Fruit fly (Drosophila melanogaster) whole organism, adult: Measurements from ENCODE around the gene Tailor.

Experiments used
- CG11617 ChIP-seq: fragments of 200-800 bp; sonication (Bioruptor generic); optimal IDR thresholded peaks from 2 replicates; lab custom pipeline; 2017; ENCODE audit warnings: mild to moderate bottlenecking, missing biosample characterization, missing genetic modification reagents, missing genetic modification characterization
- CG12768 ChIP-seq: fragments of 200-800 bp; sonication (Bioruptor generic); optimal IDR thresholded peaks from 2 replicates; lab custom pipeline; 2017; ENCODE audit warnings: missing biosample characterization, missing genetic modification characterization, mild to moderate bottlenecking, moderate library complexity, missing genetic modification reagents
- CG14711 ChIP-seq: fragments of 200-800 bp; sonication (Bioruptor generic); optimal IDR thresholded peaks from 2 replicates; lab custom pipeline; 2018; ENCODE audit warnings: missing biosample characterization, mild to moderate bottlenecking, missing genetic modification characterization, moderate library complexity
- CG1620 ChIP-seq: fragments of 200-800 bp; sonication (Bioruptor generic); optimal IDR thresholded peaks from 2 replicates; lab custom pipeline; 2016; ENCODE audit warnings: missing biosample characterization, missing genetic modification characterization
- CG7101 ChIP-seq: fragments of 200-800 bp; sonication (Bioruptor generic); optimal IDR thresholded peaks from 2 replicates; lab custom pipeline; 2018; ENCODE audit warnings: missing biosample characterization, mild to moderate bottlenecking, missing genetic modification characterization, moderate library complexity
- Clk ChIP-seq: fragments of 200-800 bp; sonication (Bioruptor generic); optimal IDR thresholded peaks from 2 replicates; lab custom pipeline; 2017; ENCODE audit warnings: missing biosample characterization, missing genetic modification characterization
- kay ChIP-seq: fragments of 200-800 bp; sonication (Bioruptor generic); peaks from one replicate; lab custom pipeline; 2016; ENCODE audit warnings: missing biosample characterization, missing genetic modification characterization, borderline replicate concordance
- ovo ChIP-seq: fragments of 200-800 bp; sonication (Bioruptor generic); optimal IDR thresholded peaks from 2 replicates; lab custom pipeline; 2016; ENCODE audit warnings: missing biosample characterization, missing genetic modification characterization
- pad ChIP-seq: fragments of 200-800 bp; sonication (Bioruptor generic); optimal IDR thresholded peaks from 3 replicates; lab custom pipeline; 2017; ENCODE audit warnings: missing biosample characterization, missing genetic modification characterization, mild to moderate bottlenecking, moderate library complexity, missing genetic modification reagents
- tj ChIP-seq: fragments of 200-800 bp; sonication (Bioruptor generic); optimal IDR thresholded peaks from 3 replicates; lab custom pipeline; 2017; ENCODE audit warnings: missing biosample characterization, mild to moderate bottlenecking, missing genetic modification characterization, moderate library complexity
- toe ChIP-seq: fragments of 200-800 bp; sonication (Bioruptor generic); optimal IDR thresholded peaks from 2 replicates; lab custom pipeline; 2016; ENCODE audit warnings: missing biosample characterization, missing genetic modification characterization

dm6 chr3R:7116511-7116910 lies 30.6 kb upstream of the Tailor start:
- no peak for TF ChIP-seq CG1620 (GFP tag; lab: Kevin White, UChicago)
- no peak for TF ChIP-seq pad
- no peak for TF ChIP-seq Clk (GFP tag; lab: Kevin White, UChicago)
- no peak for TF ChIP-seq tj (GFP tag; lab: Kevin White, UChicago)
- TF ChIP-seq CG12768 (GFP tag; lab: Kevin White, UChicago): no peak
- TF ChIP-seq toe (GFP tag; lab: Kevin White, UChicago): no peak
- no peak for TF ChIP-seq CG7101 (tag; lab: Kevin White, UChicago)
- TF ChIP-seq kay (GFP tag; lab: Kevin White, UChicago): no peak
- no peak for TF ChIP-seq CG11617 (GFP tag; lab: Kevin White, UChicago)
- TF ChIP-seq ovo (GFP tag; lab: Kevin White, UChicago): no peak
- no peak for TF ChIP-seq CG14711 (tag; lab: Kevin White, UChicago)
